Worm (Caenorhabditis elegans) whole organism, L4 larva: ENCODE measurements around the gene R02E12.12.

Source experiments
- aha-1 ChIP-seq: fragments of 150-350 bp; peaks from one replicate; lab custom pipeline; 2014; ENCODE audit warnings: missing biosample characterization, missing genetic modification characterization
- ama-1 ChIP-seq: fragments of 150-350 bp; optimal IDR thresholded peaks from 2 replicates; lab custom pipeline; 2014; ENCODE audit warnings: inconsistent platforms, mixed read lengths
- ceh-44 ChIP-seq: fragments of 200-800 bp; sonication (Bioruptor generic); IDR thresholded peaks from 2 replicates; pipeline ENCODE4 v1.3.6; 2022; ENCODE audit warnings: missing genetic modification reagents, missing genetic modification characterization, missing compliant biosample characterization
- ceh-82 ChIP-seq: sonication (generic microtip); optimal IDR thresholded peaks from 2 replicates; lab custom pipeline; 2017; ENCODE audit warnings: missing biosample characterization, missing genetic modification characterization
- cey-2 ChIP-seq: sonication (generic microtip); optimal IDR thresholded peaks from 3 replicates; lab custom pipeline; 2017; ENCODE audit warnings: missing genetic modification characterization, mild to moderate bottlenecking, missing compliant biosample characterization, antibody characterized with exemption, borderline replicate concordance; ENCODE audit not compliant: insufficient read depth
- dpl-1 ChIP-seq: fragments of 150-350 bp; optimal IDR thresholded peaks from 2 replicates; lab custom pipeline; 2014; ENCODE audit warnings: missing biosample characterization, missing genetic modification reagents, missing genetic modification characterization
- lin-39 ChIP-seq: fragments of 150-350 bp; optimal IDR thresholded peaks from 2 replicates; lab custom pipeline; 2014; ENCODE audit warnings: missing biosample characterization, missing genetic modification reagents, missing genetic modification characterization
- mes-2 ChIP-seq: sonication (generic microtip); optimal IDR thresholded peaks from 2 replicates; lab custom pipeline; 2016; ENCODE audit warnings: missing genotype, mild to moderate bottlenecking, missing genetic modification characterization, missing compliant biosample characterization; ENCODE audit not compliant: poor library complexity, severe bottlenecking
- nhr-11 ChIP-seq: fragments of 150-350 bp; optimal IDR thresholded peaks from 2 replicates; lab custom pipeline; 2014; ENCODE audit warnings: missing biosample characterization, missing genetic modification characterization
- nhr-25 ChIP-seq: sonication (generic microtip); optimal IDR thresholded peaks from 2 replicates; lab custom pipeline; 2017; ENCODE audit warnings: missing genetic modification characterization, mild to moderate bottlenecking, missing compliant biosample characterization, antibody characterized with exemption, moderate library complexity, borderline replicate concordance; ENCODE audit not compliant: insufficient read depth
- nhr-77 ChIP-seq: fragments of 150-350 bp; optimal IDR thresholded peaks from 2 replicates; lab custom pipeline; 2014; ENCODE audit warnings: missing biosample characterization, missing genetic modification characterization
- snpc-4 ChIP-seq: fragments of 150-350 bp; optimal IDR thresholded peaks from 2 replicates; lab custom pipeline; 2014; ENCODE audit warnings: missing biosample characterization, missing genetic modification characterization
- unc-130 ChIP-seq: sonication (generic microtip); optimal IDR thresholded peaks from 2 replicates; lab custom pipeline; 2016; ENCODE audit warnings: missing genetic modification reagents, missing genetic modification characterization, missing compliant biosample characterization
- unc-39 ChIP-seq: sonication (generic microtip); optimal IDR thresholded peaks from 2 replicates; lab custom pipeline; 2017; ENCODE audit warnings: missing biosample characterization, missing genetic modification characterization

DNA sequence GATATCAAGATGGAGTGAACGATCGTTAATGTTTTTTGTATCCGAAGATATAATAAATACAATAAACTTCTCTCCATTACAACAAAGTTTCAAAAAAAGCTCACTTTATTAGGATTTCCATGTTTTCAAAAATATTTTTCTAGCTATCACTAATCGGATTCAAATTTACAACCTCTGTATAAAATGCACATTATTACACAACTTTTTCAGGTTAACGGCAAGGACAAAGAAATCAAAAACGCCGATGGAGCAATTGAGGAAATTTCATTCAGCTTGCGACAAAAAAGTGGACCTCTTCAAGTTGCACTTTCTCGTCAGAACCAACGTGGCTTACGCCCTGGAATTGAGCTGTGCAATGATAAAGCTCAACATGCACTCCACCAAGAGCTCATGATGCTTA lies 3.6 kb downstream of the R02E12.12 start:
- TF ChIP-seq cey-2 (tag; lab: Kevin White, UChicago) (no peak), lin-39 (no peak), nhr-25 (tag; lab: Kevin White, UChicago) (no peak), dpl-1 (GFP tag; lab: Kevin White, UChicago) (no peak), nhr-11 (tag; lab: Kevin White, UChicago) (no peak), aha-1 (tag; lab: Kevin White, UChicago) (no peak), unc-39 (tag; lab: Kevin White, UChicago) (no peak), unc-130 (GFP tag; lab: Kevin White, UChicago) (no peak), mes-2 (tag; lab: Kevin White, UChicago) (no peak), ceh-82 (no peak), snpc-4 (no peak), nhr-77 (tag; lab: Kevin White, UChicago) (no peak), ceh-44 (no peak), ama-1 (lab: Kevin White, UChicago) (no peak)
